Fruit fly (Drosophila melanogaster): ENCODE results near the gene CG14454.
"Not testable (repeated sequence)": the region's sequence is repeated elsewhere in the genome, so short reads cannot be mapped to it uniquely, and the experiment has no call there.

dm6 chr3L:22720694-22721270, 28.5 kb upstream of the CG14454 start, which contains the start of gene mael:
- not testable (repeated sequence) for TF ChIP-seq lz (GFP tag; optimal IDR thresholded peaks at IDR 0.05); Gug (GFP tag; IDR thresholded peaks at IDR 0.05); CG16779 (tag; optimal IDR thresholded peaks at IDR 0.05); CG9139 (GFP tag; optimal IDR thresholded peaks at IDR 0.05); Smox (GFP tag; optimal IDR thresholded peaks at IDR 0.05); svp (GFP tag); net (GFP tag; optimal IDR thresholded peaks at IDR 0.05); pdm3 (GFP tag; optimal IDR thresholded peaks at IDR 0.05)

All from whole organism, prepupa.